Worm (Caenorhabditis elegans) whole organism, mixed stage, embryonic: ENCODE data around the gene nos-3.

Source experiments
- lsy-2 ChIP-seq: fragments of 150-350 bp; optimal IDR thresholded peaks from 2 replicates; lab custom pipeline; 2014; ENCODE audit warnings: missing biosample characterization, missing genetic modification characterization
- nhr-28 ChIP-seq: fragments of 150-350 bp; optimal IDR thresholded peaks from 2 replicates; lab custom pipeline; 2014; ENCODE audit warnings: missing biosample characterization, missing genetic modification characterization

ce11 chrII:9700363-9700762 lies 45.8 kb upstream of the nos-3 start, which contains the start of the genes Y53C12A.8 and Y53C12A.7:
- TF ChIP-seq nhr-28 (tag; lab: Kevin White, UChicago), result no peak
- no peak for TF ChIP-seq lsy-2
